Fruit fly (Drosophila melanogaster): ENCODE results near the gene CG6012.

DNA sequence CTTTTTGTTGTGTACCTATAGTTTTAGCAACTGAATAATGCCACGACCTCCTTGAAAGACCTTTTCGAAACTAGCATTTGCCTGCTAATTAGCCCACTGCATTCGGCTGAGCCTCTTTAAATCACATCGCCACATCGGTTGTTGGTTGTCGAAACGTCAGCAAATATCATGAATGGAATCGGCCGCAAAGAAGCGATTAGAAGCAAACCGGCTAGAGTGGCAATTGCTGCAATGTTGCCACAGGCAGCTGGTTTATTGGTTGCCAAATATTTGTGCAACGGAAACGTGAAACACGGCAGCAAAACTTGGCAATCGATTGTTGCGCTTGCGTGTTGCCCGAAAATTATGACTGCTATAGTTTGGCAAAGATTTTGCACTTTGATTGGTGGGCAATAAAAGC lies 16.1 kb downstream of the CG6012 start:
- TF ChIP-seq Rel (GFP tag; optimal IDR thresholded peaks at IDR 0.05) (no peak), Rel (tag; optimal IDR thresholded peaks at IDR 0.05) (no peak), Hnf4 (GFP tag; optimal IDR thresholded peaks at IDR 0.05) (no peak), N (GFP tag; optimal IDR thresholded peaks at IDR 0.05) (no peak), dl (GFP tag; optimal IDR thresholded peaks at IDR 0.05; ENCODE audit: insufficient read depth in 1 of 2, partially characterized antibody in 2 of 2) (no peak), lola (GFP tag; optimal IDR thresholded peaks at IDR 0.05) (no peak), sv (GFP tag; optimal IDR thresholded peaks at IDR 0.05) (no peak), Dfd (GFP tag; optimal IDR thresholded peaks at IDR 0.05) (no peak), Hr83 (GFP tag; optimal IDR thresholded peaks at IDR 0.05; ENCODE audit: poor library complexity, severe bottlenecking) (no peak), usp (GFP tag; optimal IDR thresholded peaks at IDR 0.05) (no peak), Abd-B (GFP tag; optimal IDR thresholded peaks at IDR 0.05) (no peak), br (GFP tag; optimal IDR thresholded peaks at IDR 0.05) (no peak), dsf (GFP tag; optimal IDR thresholded peaks at IDR 0.05; ENCODE audit: borderline replicate concordance) (no peak)
